Worm (Caenorhabditis elegans): ENCODE data around the gene set-6.
"Not testable (repeated sequence)": the region's sequence is repeated elsewhere in the genome, so short reads cannot be mapped to it uniquely, and the experiment has no call there.

DNA sequence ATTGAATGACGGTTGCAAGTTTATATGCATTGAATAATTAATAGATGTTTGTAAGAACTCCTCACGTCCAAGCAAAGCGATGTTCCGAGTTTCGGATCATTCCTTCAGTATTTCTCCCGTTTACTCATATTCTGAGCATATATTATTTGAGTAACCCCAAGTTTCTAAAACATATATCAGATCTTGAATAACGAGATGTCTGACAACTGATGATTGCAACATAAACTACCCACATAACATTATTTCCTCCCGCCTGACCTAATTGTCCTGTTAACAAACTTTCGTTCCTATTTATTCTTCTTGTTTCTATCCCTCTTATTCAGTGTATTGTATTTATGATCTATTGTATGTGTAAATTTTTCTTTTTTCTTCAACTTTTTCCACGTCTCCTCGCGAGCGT, 13.4 kb downstream of the set-6 start, which contains the start of gene C49F5.13:
- TF ChIP-seq pqm-1 (tag; optimal IDR thresholded peaks at IDR 0.05); ama-1 (optimal IDR thresholded peaks at IDR 0.05); snpc-4 (tag; optimal IDR thresholded peaks at IDR 0.05); daf-12 (tag; optimal IDR thresholded peaks at IDR 0.05); ZK546.5 (tag; optimal IDR thresholded peaks at IDR 0.05); ceh-28 (tag; optimal IDR thresholded peaks at IDR 0.05): not testable (repeated sequence)
